Worm (Caenorhabditis elegans) whole organism, mixed stage, embryonic: Measurements from ENCODE around the gene mrps-5.

ENCODE experiments used
- M03D4.4 ChIP-seq: sonication (generic microtip); optimal IDR thresholded peaks from 2 replicates; lab custom pipeline; 2017; ENCODE audit warnings: mild to moderate bottlenecking, missing genetic modification characterization, missing compliant biosample characterization
- bed-3 ChIP-seq: fragments of 200-800 bp; sonication (Bioruptor generic); optimal IDR thresholded peaks from 3 replicates; lab custom pipeline; 2018; ENCODE audit warnings: mild to moderate bottlenecking, missing genetic modification characterization, moderate library complexity, missing compliant biosample characterization
- blmp-1 ChIP-seq: fragments of 150-350 bp; optimal IDR thresholded peaks from 2 replicates; lab custom pipeline; 2014; ENCODE audit warnings: missing biosample characterization, missing genetic modification characterization
- ceh-43 ChIP-seq: fragments of 200-800 bp; sonication (Bioruptor generic); optimal IDR thresholded peaks from 2 replicates; lab custom pipeline; 2018; ENCODE audit warnings: mild to moderate bottlenecking, missing genetic modification characterization, moderate library complexity, missing compliant biosample characterization
- ceh-83 ChIP-seq: fragments of 200-800 bp; sonication (Bioruptor generic); optimal IDR thresholded peaks from 2 replicates; lab custom pipeline; 2018; ENCODE audit warnings: mild to moderate bottlenecking, missing genetic modification characterization, missing compliant biosample characterization
- ces-1 ChIP-seq: fragments of 150-350 bp; optimal IDR thresholded peaks from 2 replicates; lab custom pipeline; 2014; ENCODE audit warnings: missing biosample characterization, missing genetic modification reagents, missing genetic modification characterization
- cnd-1 ChIP-seq: fragments of 200-800 bp; sonication (Bioruptor generic); optimal IDR thresholded peaks from 2 replicates; lab custom pipeline; 2018; ENCODE audit warnings: mild to moderate bottlenecking, missing genetic modification characterization, missing compliant biosample characterization
- drap-1 ChIP-seq: fragments of 200-800 bp; sonication (Bioruptor generic); optimal IDR thresholded peaks from 3 replicates; lab custom pipeline; 2018; ENCODE audit warnings: mild to moderate bottlenecking, missing genetic modification characterization, missing compliant biosample characterization
- elt-1 ChIP-seq: sonication (generic microtip); optimal IDR thresholded peaks from 2 replicates; lab custom pipeline; 2017; ENCODE audit warnings: missing genetic modification characterization, mild to moderate bottlenecking, missing compliant biosample characterization, antibody characterized with exemption, moderate library complexity, borderline replicate concordance; ENCODE audit not compliant: insufficient read depth
- flh-1 ChIP-seq: fragments of 200-800 bp; sonication (Bioruptor generic); optimal IDR thresholded peaks from 2 replicates; lab custom pipeline; 2018; ENCODE audit warnings: mild to moderate bottlenecking, missing genetic modification characterization, moderate library complexity, missing compliant biosample characterization
- ham-2 ChIP-seq: fragments of 200-800 bp; sonication (Bioruptor generic); optimal IDR thresholded peaks from 2 replicates; lab custom pipeline; 2018; ENCODE audit warnings: mild to moderate bottlenecking, missing genetic modification characterization, missing compliant biosample characterization
- hlh-1 ChIP-seq: fragments of 150-350 bp; optimal IDR thresholded peaks from 2 replicates; lab custom pipeline; 2014; ENCODE audit warnings: missing biosample characterization, missing genetic modification reagents, missing genetic modification characterization
- lin-13 ChIP-seq: fragments of 150-350 bp; optimal IDR thresholded peaks from 2 replicates; lab custom pipeline; 2014; ENCODE audit warnings: missing biosample characterization, missing genetic modification characterization
- lsy-2 ChIP-seq: fragments of 150-350 bp; optimal IDR thresholded peaks from 2 replicates; lab custom pipeline; 2014; ENCODE audit warnings: missing biosample characterization, missing genetic modification characterization
- mep-1 ChIP-seq: fragments of 150-350 bp; optimal IDR thresholded peaks from 2 replicates; lab custom pipeline; 2017; ENCODE audit warnings: missing biosample characterization, missing genetic modification reagents, missing genetic modification characterization, inconsistent platforms
- nhr-2 ChIP-seq: fragments of 150-350 bp; optimal IDR thresholded peaks from 2 replicates; lab custom pipeline; 2014; ENCODE audit warnings: missing biosample characterization, missing genetic modification characterization
- nhr-237 ChIP-seq: fragments of 150-350 bp; optimal IDR thresholded peaks from 2 replicates; lab custom pipeline; 2014; ENCODE audit warnings: missing biosample characterization, missing genetic modification characterization
- nhr-28 ChIP-seq: fragments of 150-350 bp; optimal IDR thresholded peaks from 2 replicates; lab custom pipeline; 2014; ENCODE audit warnings: missing biosample characterization, missing genetic modification characterization
- nhr-76 ChIP-seq: sonication (generic microtip); optimal IDR thresholded peaks from 2 replicates; lab custom pipeline; 2017; ENCODE audit warnings: missing biosample characterization, missing genetic modification characterization
- pha-4 ChIP-seq: fragments of 150-350 bp; optimal IDR thresholded peaks from 2 replicates; lab custom pipeline; 2018; ENCODE audit warnings: missing biosample characterization, missing genetic modification reagents, missing genetic modification characterization
- sem-2 ChIP-seq: fragments of 200-800 bp; sonication (Bioruptor generic); optimal IDR thresholded peaks from 2 replicates; lab custom pipeline; 2018; ENCODE audit warnings: mild to moderate bottlenecking, missing genetic modification characterization, missing compliant biosample characterization
- snpc-4 ChIP-seq: fragments of 150-350 bp; optimal IDR thresholded peaks from 2 replicates; lab custom pipeline; 2014; ENCODE audit warnings: missing biosample characterization, missing genetic modification characterization
- sptf-1 ChIP-seq: sonication (generic microtip); optimal IDR thresholded peaks from 2 replicates; lab custom pipeline; 2017; ENCODE audit warnings: mild to moderate bottlenecking, missing genetic modification characterization, moderate library complexity, missing compliant biosample characterization
- tbx-8 ChIP-seq: fragments of 200-800 bp; sonication (Bioruptor generic); optimal IDR thresholded peaks from 2 replicates; lab custom pipeline; 2018; ENCODE audit warnings: mild to moderate bottlenecking, missing genetic modification characterization, moderate library complexity, missing compliant biosample characterization
- unc-120 ChIP-seq: sonication (generic microtip); optimal IDR thresholded peaks from 2 replicates; lab custom pipeline; 2017; ENCODE audit warnings: missing genetic modification characterization, missing compliant biosample characterization; ENCODE audit not compliant: poor library complexity, severe bottlenecking
- unc-39 ChIP-seq: fragments of 150-350 bp; optimal IDR thresholded peaks from 2 replicates; lab custom pipeline; 2014; ENCODE audit warnings: missing biosample characterization, missing genetic modification characterization
- unc-62 ChIP-seq: fragments of 150-350 bp; optimal IDR thresholded peaks from 2 replicates; lab custom pipeline; 2014; ENCODE audit warnings: missing biosample characterization, missing genetic modification reagents, missing genetic modification characterization

mrps-5 gene

DNA sequence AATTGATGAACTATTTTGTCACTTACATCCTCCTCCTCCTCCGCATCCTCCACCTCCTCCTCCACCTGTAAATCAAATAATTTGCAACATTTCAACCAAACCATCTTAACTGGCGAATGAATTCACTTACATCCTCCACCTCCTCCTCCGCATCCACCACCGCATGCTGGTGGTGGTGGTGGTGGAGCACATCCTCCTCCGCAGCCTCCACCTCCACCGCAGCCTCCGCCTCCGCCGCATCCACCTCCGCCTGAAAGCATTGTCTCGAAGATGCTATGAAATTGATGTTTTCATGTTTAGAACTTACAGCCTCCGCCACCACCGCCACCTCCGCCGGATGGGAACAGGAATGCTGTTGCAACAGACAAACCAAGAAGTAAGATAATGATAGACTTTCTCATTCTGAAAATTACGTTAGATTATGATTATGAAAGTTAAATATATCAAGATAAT lies 13.2 kb downstream of the mrps-5 start, which contains the start of gene grl-23:
Gene grl-23, minus strand, starts transcription at position 403 of the 453 bp plus-strand sequence.
- TF ChIP-seq hlh-1: no peak
- TF ChIP-seq lin-13 (tag; lab: Kevin White, UChicago): no peak
- TF ChIP-seq nhr-2 (tag; lab: Kevin White, UChicago): no peak

ce11 chrV:12579299-12579698 lies 16.0 kb downstream of the mrps-5 start, which contains the start of gene E02A10.3:
Gene E02A10.3, plus strand, starts transcription at chrV:12579599.
- TF ChIP-seq flh-1 (GFP tag; lab: Kevin White, UChicago) (no peak), sptf-1 (tag; lab: Kevin White, UChicago) (no peak), mep-1 (tag; lab: Kevin White, UChicago) (no peak), bed-3 (GFP tag; lab: Kevin White, UChicago) (no peak), tbx-8 (GFP tag; lab: Kevin White, UChicago) (no peak), ceh-43 (GFP tag; lab: Kevin White, UChicago) (no peak), unc-62 (no peak), unc-39 (tag; lab: Kevin White, UChicago) (no peak), ces-1 (no peak), pha-4 (no peak), sem-2 (GFP tag; lab: Kevin White, UChicago) (no peak), blmp-1 (tag; lab: Kevin White, UChicago) (no peak), unc-120 (tag; lab: Kevin White, UChicago) (no peak)
- TF ChIP-seq, all 35 proteins: peak for 0

DNA sequence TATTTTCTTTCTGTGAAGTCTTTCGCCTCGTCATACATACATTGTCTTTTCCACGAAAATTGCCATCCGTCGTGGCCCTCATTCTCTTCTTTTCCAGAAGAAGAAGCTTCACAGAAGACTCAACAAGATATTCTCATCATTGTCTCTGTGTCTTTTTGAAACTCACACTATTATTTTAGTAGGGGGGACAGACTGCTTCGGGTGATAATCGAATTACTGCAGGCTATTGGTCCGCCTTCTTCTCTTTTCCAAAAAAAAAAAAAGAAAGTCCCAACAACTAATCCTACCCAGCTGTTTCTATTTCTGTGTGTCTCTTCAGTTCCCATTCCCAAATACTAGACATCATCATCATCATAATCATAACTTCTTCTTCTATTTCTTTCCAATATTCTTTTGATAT lies 20.1 kb downstream of the mrps-5 start:
- TF ChIP-seq lsy-2 (tag; lab: Kevin White, UChicago): no peak
- TF ChIP-seq ces-1: peak; percentile 94
- TF ChIP-seq, all 35 proteins: peak for 1

DNA sequence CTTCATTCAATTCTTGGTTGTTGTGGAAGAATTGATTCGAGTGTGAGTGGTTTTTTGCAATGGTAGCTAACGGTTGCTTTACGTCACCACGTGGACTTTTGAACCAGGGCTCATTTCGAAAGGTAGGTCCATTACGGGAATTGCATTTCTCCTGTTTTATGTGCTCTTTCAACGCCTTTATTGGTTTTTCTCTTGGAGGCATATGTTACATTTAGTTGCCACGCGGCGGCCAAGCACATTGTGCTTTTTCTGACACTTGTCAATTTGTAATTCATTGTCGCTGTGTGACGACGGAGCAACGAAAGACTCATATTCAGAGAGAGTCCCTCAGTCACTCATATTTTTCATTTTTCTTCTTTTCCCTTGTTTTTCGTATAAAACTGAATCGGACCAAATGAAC lies 21.5 kb downstream of the mrps-5 start:
- TF ChIP-seq tbx-8 (GFP tag; lab: Kevin White, UChicago) (no peak), nhr-28 (tag; lab: Kevin White, UChicago) (no peak), hlh-1 (no peak), M03D4.4 (tag; lab: Kevin White, UChicago) (no peak), ham-2 (GFP tag; lab: Kevin White, UChicago) (no peak), elt-1 (tag; lab: Kevin White, UChicago) (no peak), sptf-1 (tag; lab: Kevin White, UChicago) (no peak), ceh-83 (GFP tag; lab: Kevin White, UChicago) (no peak), bed-3 (GFP tag; lab: Kevin White, UChicago) (no peak), sem-2 (GFP tag; lab: Kevin White, UChicago) (no peak), cnd-1 (no peak)
- TF ChIP-seq, all 35 proteins: peak for 0

- TF ChIP-seq lin-13 (tag; lab: Kevin White, UChicago) (no peak), snpc-4 (no peak), nhr-237 (no peak), mep-1 (tag; lab: Kevin White, UChicago) (no peak), flh-1 (GFP tag; lab: Kevin White, UChicago) (no peak), hlh-1 (no peak), ces-1 (no peak), nhr-2 (tag; lab: Kevin White, UChicago) (no peak), drap-1 (GFP tag; lab: Kevin White, UChicago) (no peak), tbx-8 (GFP tag; lab: Kevin White, UChicago) (no peak), ham-2 (GFP tag; lab: Kevin White, UChicago) (no peak), unc-120 (tag; lab: Kevin White, UChicago) (no peak), nhr-76 (tag; lab: Kevin White, UChicago) (no peak)
Measured at ce11 chrV:12586793-12587192, 23.5 kb downstream of the mrps-5 start.

ce11 chrV:12588030-12588429 lies 24.7 kb downstream of the mrps-5 start, which contains the start of gene C14C10.1:
Gene C14C10.1, plus strand, starts transcription at chrV:12588330.
- TF ChIP-seq nhr-2 (tag; lab: Kevin White, UChicago) (no peak), snpc-4 (no peak)
